Fruit fly (Drosophila melanogaster): ENCODE data around the gene GstT3.

GstT3 gene

DNA sequence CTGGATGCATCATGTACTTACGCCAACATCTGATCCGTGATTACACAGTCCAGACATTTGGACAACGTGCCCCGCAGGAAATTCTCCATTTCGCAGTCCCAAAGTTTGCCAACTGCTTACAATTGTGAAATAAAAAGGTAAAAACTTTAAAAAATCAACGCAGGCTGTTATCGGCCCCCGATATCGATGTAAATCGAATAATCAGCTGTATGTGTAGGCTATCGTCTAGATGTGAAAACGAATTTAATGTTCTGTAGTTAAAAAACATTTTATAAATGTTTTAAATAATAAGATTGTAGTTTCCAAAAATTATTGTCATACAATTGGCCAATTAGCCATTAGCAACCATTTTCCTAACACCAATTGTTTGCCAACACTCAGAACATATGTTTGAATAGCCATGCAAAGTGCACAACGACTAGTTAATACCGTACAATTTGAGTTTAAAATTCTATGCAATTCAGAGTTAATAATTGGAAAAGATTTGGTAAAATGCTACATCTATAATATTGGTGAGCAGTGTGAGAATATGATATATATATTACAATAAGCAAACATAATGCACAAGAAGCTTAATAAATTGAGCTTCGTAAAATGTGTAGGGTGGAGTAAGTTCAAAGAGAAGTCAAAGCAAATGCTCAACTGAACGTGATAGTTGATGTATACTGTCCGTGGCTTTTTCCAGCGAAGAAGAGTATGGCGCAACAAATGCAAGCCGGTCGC is 37.6 kb upstream of the GstT3 start, which contains the start of the genes CG11710 and mal (continued):
- peak; percentile 51; the same call in 1 of the 3 replicates for TF ChIP-seq CG34224 (GFP tag; IDR thresholded peaks at IDR 0.05; ENCODE audit: partially characterized antibody)
- TF ChIP-seq trem (tag; optimal IDR thresholded peaks at IDR 0.05), result peak; percentile 60
- TF ChIP-seq Oli (tag; optimal IDR thresholded peaks at IDR 0.05), result no peak
- TF ChIP-seq ato (GFP tag; IDR thresholded peaks at IDR 0.05; ENCODE audit: partially characterized antibody), result no peak
- TF ChIP-seq Meics (GFP tag; optimal IDR thresholded peaks at IDR 0.05), result peak; percentile 85
- peak; percentile 84 for TF ChIP-seq CG3281 (GFP tag; optimal IDR thresholded peaks at IDR 0.05)
- no peak for TF ChIP-seq sr (GFP tag; IDR thresholded peaks at IDR 0.05)
- TF ChIP-seq CG7556 (GFP tag; optimal IDR thresholded peaks at IDR 0.05), result peak; percentile 74
- TF ChIP-seq repo (GFP tag; optimal IDR thresholded peaks at IDR 0.05), result peak; percentile 72
- no peak for TF ChIP-seq CG12769 (tag; optimal IDR thresholded peaks at IDR 0.05)
- TF ChIP-seq CG14050 (GFP tag; IDR thresholded peaks at IDR 0.05), result peak; percentile 54; the same call in 2 of the 3 replicates
- TF ChIP-seq CG11247 (GFP tag; IDR thresholded peaks at IDR 0.05), result peak; percentile 45; the same call in 1 of the 2 replicates
- TF ChIP-seq CG12104 (GFP tag; optimal IDR thresholded peaks at IDR 0.05), result peak; percentile 77
- TF ChIP-seq unpg (GFP tag; optimal IDR thresholded peaks at IDR 0.05), result no peak
- peak; percentile 62 for TF ChIP-seq CG10543 (GFP tag; optimal IDR thresholded peaks at IDR 0.05)
- TF ChIP-seq CG6254 (GFP tag; optimal IDR thresholded peaks at IDR 0.05), result no peak
- TF ChIP-seq CG4730 (GFP tag; IDR thresholded peaks at IDR 0.05), result peak; percentile 60; the same call in 1 of the 2 replicates
- peak; percentile 85 for TF ChIP-seq bab2 (GFP tag; optimal IDR thresholded peaks at IDR 0.05)
- no peak; the same call in 1 of the 2 replicates for TF ChIP-seq CG43689 (GFP tag; IDR thresholded peaks at IDR 0.05)
- TF ChIP-seq gce (GFP tag; IDR thresholded peaks at IDR 0.05), result peak; percentile 33; the same call in 1 of the 3 replicates
- TF ChIP-seq dpn (GFP tag; optimal IDR thresholded peaks at IDR 0.05), result peak; percentile 67 to 78
- TF ChIP-seq Ssrp (tag; optimal IDR thresholded peaks at IDR 0.05), result no peak
- TF ChIP-seq Aef1 (GFP tag; IDR thresholded peaks at IDR 0.05), result peak; percentile 78
- TF ChIP-seq CG16779 (GFP tag; IDR thresholded peaks at IDR 0.05), result no peak
- TF ChIP-seq CG10267 (tag; optimal IDR thresholded peaks at IDR 0.05), result peak; percentile 78
- peak; percentile 79 for TF ChIP-seq Blimp-1 (GFP tag; optimal IDR thresholded peaks at IDR 0.05)
- peak; percentile 48 for TF ChIP-seq trh (GFP tag; optimal IDR thresholded peaks at IDR 0.05)
- peak; percentile 95 for TF ChIP-seq sens (GFP tag)
- TF ChIP-seq NfI (GFP tag; optimal IDR thresholded peaks at IDR 0.05), result peak; percentile 76
- TF ChIP-seq E2f2 (GFP tag; IDR thresholded peaks at IDR 0.05), result peak; percentile 39; the same call in 1 of the 2 replicates
- peak; percentile 70 for TF ChIP-seq CG6683 (GFP tag; optimal IDR thresholded peaks at IDR 0.05)
- no peak for TF ChIP-seq prd (optimal IDR thresholded peaks at IDR 0.05)
- TF ChIP-seq prd (GFP tag; IDR thresholded peaks at IDR 0.05), result peak; percentile 81
- peak; percentile 67 for TF ChIP-seq lbe (GFP tag; optimal IDR thresholded peaks at IDR 0.05)
- peak; percentile 47 for TF ChIP-seq Myb (GFP tag; optimal IDR thresholded peaks at IDR 0.05)
- TF ChIP-seq Vsx1 (GFP tag; optimal IDR thresholded peaks at IDR 0.05), result no peak
- no peak for TF ChIP-seq Dfd (GFP tag; optimal IDR thresholded peaks at IDR 0.05)
- peak; percentile 78 for TF ChIP-seq BtbVII (GFP tag; optimal IDR thresholded peaks at IDR 0.05)
- no peak for TF ChIP-seq usp (GFP tag; optimal IDR thresholded peaks at IDR 0.05)
- no peak for TF ChIP-seq fru (optimal IDR thresholded peaks at IDR 0.05)
- peak; percentile 91 for TF ChIP-seq CG2678 (tag; optimal IDR thresholded peaks at IDR 0.05)
- TF ChIP-seq hkb (optimal IDR thresholded peaks at IDR 0.05), result no peak
- TF ChIP-seq hkb (GFP tag; IDR thresholded peaks at IDR 0.05), result peak; percentile 63
- no peak for TF ChIP-seq oc (tag; optimal IDR thresholded peaks at IDR 0.05)
- no peak for TF ChIP-seq hth (optimal IDR thresholded peaks at IDR 0.05)
- TF ChIP-seq Doc3 (GFP tag; IDR thresholded peaks at IDR 0.05; ENCODE audit: partially characterized antibody), result 0 out of 3 replicates have a peak, but pooled peaks have one; percentile 46
- TF ChIP-seq CG7786 (GFP tag; optimal IDR thresholded peaks at IDR 0.05), result peak; percentile 73
- peak; percentile 81 for TF ChIP-seq fd96Cb (tag; optimal IDR thresholded peaks at IDR 0.05)
- TF ChIP-seq rib (GFP tag; IDR thresholded peaks at IDR 0.05), result no peak
- TF ChIP-seq Lpt (GFP tag; optimal IDR thresholded peaks at IDR 0.05), result no peak

Data from whole organism, embryonic.